Worm (Caenorhabditis elegans) whole organism, L2 larva: ENCODE results near the gene trpp-1.

Source experiments
- ZK546.5 ChIP-seq: sonication (generic microtip); optimal IDR thresholded peaks from 2 replicates; lab custom pipeline; 2017; ENCODE audit warnings: missing biosample characterization, missing genetic modification characterization
- ceh-82 ChIP-seq: fragments of 150-350 bp; optimal IDR thresholded peaks from 2 replicates; lab custom pipeline; 2014; ENCODE audit warnings: missing biosample characterization, missing genetic modification characterization
- fos-1 ChIP-seq: fragments of 150-350 bp; optimal IDR thresholded peaks from 2 replicates; lab custom pipeline; 2014; ENCODE audit warnings: missing biosample characterization, missing genetic modification characterization
- lin-13 ChIP-seq: fragments of 150-350 bp; optimal IDR thresholded peaks from 2 replicates; lab custom pipeline; 2014; ENCODE audit warnings: missing biosample characterization, missing genetic modification reagents, missing genetic modification characterization
- mab-5 ChIP-seq: fragments of 150-350 bp; optimal IDR thresholded peaks from 2 replicates; lab custom pipeline; 2014; ENCODE audit warnings: missing biosample characterization, missing genetic modification characterization
- nhr-237 ChIP-seq: fragments of 150-350 bp; optimal IDR thresholded peaks from 2 replicates; lab custom pipeline; 2014; ENCODE audit warnings: missing biosample characterization, missing genetic modification characterization
- nhr-25 ChIP-seq: fragments of 150-350 bp; sonication (generic microtip); optimal IDR thresholded peaks from 3 replicates; lab custom pipeline; 2014; ENCODE audit warnings: missing biosample characterization, missing genetic modification characterization
- unc-62 ChIP-seq: fragments of 150-350 bp; optimal IDR thresholded peaks from 2 replicates; lab custom pipeline; 2014; ENCODE audit warnings: missing biosample characterization, missing genetic modification reagents, missing genetic modification characterization
- ztf-1 ChIP-seq: fragments of 200-800 bp; sonication (Bioruptor generic); conservative IDR thresholded peaks from 2 replicates; pipeline ENCODE4 v1.3.6; 2022; ENCODE audit warnings: missing genetic modification characterization, missing compliant biosample characterization
- ztf-11 ChIP-seq: sonication (generic microtip); optimal IDR thresholded peaks from 2 replicates; lab custom pipeline; 2017; ENCODE audit warnings: missing biosample characterization, missing genetic modification characterization

DNA sequence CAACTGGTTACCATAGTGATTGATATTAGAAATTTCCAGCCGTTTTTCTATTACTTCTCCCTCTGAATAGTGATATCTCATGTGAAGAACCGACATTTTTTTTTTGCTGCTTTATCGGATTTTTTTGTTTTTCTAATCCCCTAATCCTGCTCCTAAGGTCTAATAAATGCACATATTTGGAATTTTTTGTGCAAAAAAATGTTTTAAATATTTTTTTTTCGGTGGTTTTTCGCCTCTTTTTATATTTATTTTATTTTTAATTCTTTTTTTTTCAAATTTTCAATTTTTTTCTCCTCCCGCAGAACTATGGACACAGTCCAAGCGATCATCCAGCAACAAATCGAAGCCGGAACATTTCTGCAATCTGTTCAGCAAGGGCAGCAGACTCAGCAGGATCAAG, 34.7 kb upstream of the trpp-1 start, which contains the start of gene Y108G3AL.2:
- TF ChIP-seq nhr-237 (tag; lab: Kevin White, UChicago) (no peak), mab-5 (tag; lab: Kevin White, UChicago) (no peak), unc-62 (GFP tag; lab: Kevin White, UChicago) (no peak), nhr-25 (tag; lab: Kevin White, UChicago) (no peak), ZK546.5 (tag; lab: Kevin White, UChicago) (no peak), fos-1 (no peak), lin-13 (no peak), ztf-11 (tag; lab: Kevin White, UChicago) (no peak), ztf-1 (GFP tag; lab: Robert Waterston, UW) (no peak), ceh-82 (no peak)
